Worm (Caenorhabditis elegans): ENCODE data around the gene pges-2.

The pges-2 gene

DNA sequence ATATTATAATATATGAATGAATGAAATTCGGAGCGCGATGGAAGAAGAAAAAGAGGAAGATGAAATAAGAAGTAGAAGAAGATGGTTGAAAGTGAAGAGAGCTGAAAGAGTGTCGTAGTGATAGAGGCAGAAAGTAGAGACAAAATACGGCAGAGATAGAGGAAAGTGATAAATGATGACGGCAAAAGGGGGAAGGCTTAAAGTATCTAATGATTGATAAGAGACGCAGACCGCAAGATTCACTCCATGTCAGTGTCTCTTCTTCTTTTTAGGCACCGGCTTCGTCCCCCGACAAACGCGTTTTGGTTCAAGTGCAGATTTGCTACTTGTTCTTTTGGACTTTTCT lies 25.3 kb downstream of the pges-2 start (continued):
- TF ChIP-seq unc-98 (GFP tag; IDR thresholded peaks at IDR 0.05), result no peak
- no peak for TF ChIP-seq hlh-17 (GFP tag; optimal IDR thresholded peaks at IDR 0.05; ENCODE audit: borderline replicate concordance)
- no peak for TF ChIP-seq alr-1 (tag; optimal IDR thresholded peaks at IDR 0.05; ENCODE audit: borderline replicate concordance)
- TF ChIP-seq ceh-90 (tag; optimal IDR thresholded peaks at IDR 0.05), result no peak
- peak; percentile 47 for TF ChIP-seq nhr-19 (GFP tag; conservative IDR thresholded peaks at IDR 0.05)
- TF ChIP-seq aly-2 (tag; optimal IDR thresholded peaks at IDR 0.05), result no peak
- peak; percentile 32 for TF ChIP-seq sox-4 (tag; optimal IDR thresholded peaks at IDR 0.05)
- TF ChIP-seq mef-2 (tag; optimal IDR thresholded peaks at IDR 0.05), result no peak
- TF ChIP-seq skn-1 (tag; optimal IDR thresholded peaks at IDR 0.05), result peak; percentile 51
- TF ChIP-seq snu-23 (GFP tag; optimal IDR thresholded peaks at IDR 0.05), result peak; percentile 47
- TF ChIP-seq ceh-8 (GFP tag; optimal IDR thresholded peaks at IDR 0.05), result no peak
- TF ChIP-seq ets-5 (GFP tag; IDR thresholded peaks at IDR 0.05), result no peak
- TF ChIP-seq nhr-20 (tag; optimal IDR thresholded peaks at IDR 0.05), result peak; percentile 71
- no peak for TF ChIP-seq ztf-4 (tag; optimal IDR thresholded peaks at IDR 0.05)
- no peak for TF ChIP-seq irx-1 (tag; optimal IDR thresholded peaks at IDR 0.05)
- no peak for TF ChIP-seq nhr-237 (tag; optimal IDR thresholded peaks at IDR 0.05)
- no peak for TF ChIP-seq unc-62 (GFP tag; optimal IDR thresholded peaks at IDR 0.05)
- TF ChIP-seq nhr-85 (tag), result peak; percentile 68
- no peak for TF ChIP-seq lir-3 (tag; optimal IDR thresholded peaks at IDR 0.05; ENCODE audit: poor library complexity)
- TF ChIP-seq vab-15 (tag; optimal IDR thresholded peaks at IDR 0.05), result no peak
- TF ChIP-seq xbp-1 (tag; optimal IDR thresholded peaks at IDR 0.05), result peak; percentile 13
- peak in 3 of 6 experiments; percentile 39 to 90 (median 60) for TF ChIP-seq elt-3 (tag; optimal IDR thresholded peaks at IDR 0.05)
- peak; percentile 2 for TF ChIP-seq sup-37 (GFP tag; optimal IDR thresholded peaks at IDR 0.05)
- peak; percentile 78 for TF ChIP-seq pax-3 (tag; optimal IDR thresholded peaks at IDR 0.05)
- no peak for TF ChIP-seq zag-1 (tag; optimal IDR thresholded peaks at IDR 0.05)
- TF ChIP-seq nhr-71 (tag; optimal IDR thresholded peaks at IDR 0.05), result peak; percentile 85
- peak in 1 of 3 experiments; percentile 5 for TF ChIP-seq dpl-1 (GFP tag; optimal IDR thresholded peaks at IDR 0.05)
- peak; percentile 67 for TF ChIP-seq lin-39 (tag; optimal IDR thresholded peaks at IDR 0.05)
- no peak for TF ChIP-seq nhr-84 (tag; optimal IDR thresholded peaks at IDR 0.05)
- peak in 1 of 2 experiments; percentile 50 for TF ChIP-seq lin-35 (GFP tag; optimal IDR thresholded peaks at IDR 0.05)
- no peak for TF ChIP-seq ceh-88 (GFP tag; IDR thresholded peaks at IDR 0.05)

DNA sequence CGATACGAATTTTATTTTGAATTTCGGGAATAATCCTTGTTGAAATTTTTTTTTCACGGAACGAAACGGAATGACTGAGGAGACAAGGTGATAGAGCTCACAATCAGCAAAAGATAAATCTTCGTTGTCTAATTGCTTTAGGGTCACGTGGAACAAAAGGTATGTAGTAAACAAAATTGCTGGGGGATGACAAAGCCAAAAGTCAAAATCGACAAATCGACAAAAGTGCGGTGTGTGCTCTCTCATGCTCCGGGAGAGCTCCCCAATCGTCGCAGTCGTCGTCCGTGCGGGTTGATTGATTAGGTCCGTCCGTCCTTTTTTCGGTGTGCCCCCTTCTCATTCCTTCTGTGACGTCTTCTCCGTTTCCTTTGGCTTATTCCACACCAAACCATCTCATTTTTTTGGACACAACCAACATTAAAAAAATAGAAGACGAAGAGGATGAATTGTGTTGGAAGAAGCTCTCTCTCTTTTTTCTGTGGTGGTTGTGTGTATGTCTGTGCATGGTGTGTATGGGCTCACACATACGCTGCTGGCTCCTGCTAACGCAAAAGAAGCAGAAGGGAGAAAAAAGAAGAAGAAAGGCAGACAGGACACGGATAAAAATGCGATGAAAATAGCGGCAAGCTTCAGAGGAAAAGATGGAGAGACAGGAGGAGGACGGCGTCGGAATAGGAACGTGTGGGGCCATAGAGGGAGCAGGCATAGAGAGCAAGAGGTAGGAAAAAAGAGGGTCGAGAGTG lies 25.8 kb downstream of the pges-2 start:
- TF ChIP-seq ceh-82 (tag; optimal IDR thresholded peaks at IDR 0.05), result peak in 1 of 3 experiments; percentile 53
- TF ChIP-seq ces-1 (GFP tag; optimal IDR thresholded peaks at IDR 0.05), result peak; percentile 34
- TF ChIP-seq nhr-19 (GFP tag; conservative IDR thresholded peaks at IDR 0.05), result peak; percentile 36; the same call in 1 of the 2 replicates
- peak in 1 of 2 experiments; percentile 18 for TF ChIP-seq mdl-1 (tag; optimal IDR thresholded peaks at IDR 0.05)
- no peak for TF ChIP-seq C04F5.9 (tag; optimal IDR thresholded peaks at IDR 0.05)
- TF ChIP-seq fkh-10 (GFP tag; optimal IDR thresholded peaks at IDR 0.05), result peak; percentile 48
- TF ChIP-seq mef-2 (tag; optimal IDR thresholded peaks at IDR 0.05), result peak; percentile 9
- TF ChIP-seq elt-2 (tag; optimal IDR thresholded peaks at IDR 0.05), result no peak
- no peak for TF ChIP-seq jun-1 (tag; optimal IDR thresholded peaks at IDR 0.05)
- TF ChIP-seq nhr-20 (tag; optimal IDR thresholded peaks at IDR 0.05), result no peak
- peak; percentile 72 for TF ChIP-seq rnt-1 (tag; optimal IDR thresholded peaks at IDR 0.05)
- TF ChIP-seq skn-1 (tag; optimal IDR thresholded peaks at IDR 0.05), result peak; percentile 4
- peak; percentile 9 for TF ChIP-seq lin-14 (GFP tag; optimal IDR thresholded peaks at IDR 0.05)
- TF ChIP-seq nhr-71 (tag; optimal IDR thresholded peaks at IDR 0.05), result peak; percentile 49
- TF ChIP-seq mep-1 (tag; optimal IDR thresholded peaks at IDR 0.05), result peak; percentile 30
- peak; percentile 64 for TF ChIP-seq lin-39 (tag; optimal IDR thresholded peaks at IDR 0.05)
- TF ChIP-seq unc-130 (tag; optimal IDR thresholded peaks at IDR 0.05), result peak; percentile 35
- no peak for TF ChIP-seq nhr-84 (tag; optimal IDR thresholded peaks at IDR 0.05)
- peak in 1 of 2 experiments; percentile 27 for TF ChIP-seq ztf-11 (tag; optimal IDR thresholded peaks at IDR 0.05)
- TF ChIP-seq unc-86 (tag; optimal IDR thresholded peaks at IDR 0.05), result peak; percentile 62
- TF ChIP-seq lsy-2 (tag; optimal IDR thresholded peaks at IDR 0.05), result peak in 1 of 2 experiments; percentile 21
